Fruit fly (Drosophila melanogaster) whole organism, embryonic: ENCODE results near the gene udt.
A peak's percentile ranks its signal among the peaks of the same experiment; 100 is the strongest.

Experiments
- CG10147 ChIP-seq: fragments of 200-800 bp; sonication (Bioruptor generic); optimal IDR thresholded peaks from 2 replicates; lab custom pipeline; 2019; ENCODE audit warnings: missing biosample characterization, mild to moderate bottlenecking, missing genetic modification characterization, moderate library complexity
- CG10267 ChIP-seq: fragments of 200-800 bp; sonication (Bioruptor generic); optimal IDR thresholded peaks from 2 replicates; lab custom pipeline; 2018; ENCODE audit warnings: missing biosample characterization, mild to moderate bottlenecking, missing genetic modification characterization, moderate library complexity
- CG12659 ChIP-seq: fragments of 200-800 bp; sonication (Bioruptor generic); optimal IDR thresholded peaks from 3 replicates; lab custom pipeline; 2017; ENCODE audit warnings: mild to moderate bottlenecking, missing biosample characterization, missing genetic modification reagents, missing genetic modification characterization
- CG13123 ChIP-seq: fragments of 200-800 bp; sonication (Bioruptor generic); optimal IDR thresholded peaks from 2 replicates; lab custom pipeline; 2016; ENCODE audit warnings: missing biosample characterization, missing genetic modification characterization
- CG13775 ChIP-seq: fragments of 200-800 bp; sonication (Bioruptor generic); optimal IDR thresholded peaks from 3 replicates; lab custom pipeline; 2017; ENCODE audit warnings: missing biosample characterization, mild to moderate bottlenecking, missing genetic modification characterization
- CG15479 ChIP-seq: fragments of 200-800 bp; sonication (Bioruptor generic); optimal IDR thresholded peaks from 3 replicates; lab custom pipeline; 2019; ENCODE audit warnings: missing biosample characterization, mild to moderate bottlenecking, missing genetic modification characterization, moderate library complexity
- CG15514 ChIP-seq: fragments of 200-800 bp; sonication (Bioruptor generic); optimal IDR thresholded peaks from 3 replicates; lab custom pipeline; 2017; ENCODE audit warnings: missing biosample characterization, missing genetic modification characterization, mild to moderate bottlenecking, moderate library complexity, missing genetic modification reagents
- CG1647 ChIP-seq: fragments of 200-800 bp; sonication (Bioruptor generic); optimal IDR thresholded peaks from 3 replicates; lab custom pipeline; 2016; ENCODE audit warnings: missing biosample characterization, missing genetic modification characterization
- CG18764 ChIP-seq: fragments of 200-800 bp; sonication (Bioruptor generic); optimal IDR thresholded peaks from 3 replicates; lab custom pipeline; 2016; ENCODE audit warnings: missing biosample characterization, missing genetic modification characterization
- CG2116 ChIP-seq: fragments of 200-800 bp; sonication (Bioruptor generic); optimal IDR thresholded peaks from 3 replicates; lab custom pipeline; 2018; ENCODE audit warnings: missing biosample characterization, mild to moderate bottlenecking, missing genetic modification characterization
- CG2712 ChIP-seq: fragments of 200-800 bp; optimal IDR thresholded peaks from 3 replicates; lab custom pipeline; 2019; ENCODE audit warnings: missing biosample characterization, mild to moderate bottlenecking, missing genetic modification characterization, moderate library complexity
- CG30403 ChIP-seq: fragments of 200-800 bp; sonication (Bioruptor generic); optimal IDR thresholded peaks from 3 replicates; lab custom pipeline; 2016; ENCODE audit warnings: missing biosample characterization, missing genetic modification characterization
- CG34376 ChIP-seq: fragments of 200-800 bp; sonication (Bioruptor generic); optimal IDR thresholded peaks from 2 replicates; lab custom pipeline; 2018; ENCODE audit warnings: missing biosample characterization, mild to moderate bottlenecking, missing genetic modification characterization
- CG4820 ChIP-seq: fragments of 200-800 bp; sonication (Bioruptor generic); optimal IDR thresholded peaks from 3 replicates; lab custom pipeline; 2016; ENCODE audit warnings: missing biosample characterization, missing genetic modification characterization
- CG8388 ChIP-seq: fragments of 200-800 bp; sonication (Bioruptor generic); optimal IDR thresholded peaks from 2 replicates; lab custom pipeline; 2019; ENCODE audit warnings: missing biosample characterization, mild to moderate bottlenecking, missing genetic modification characterization, moderate library complexity
- CG9876 ChIP-seq: fragments of 200-800 bp; sonication (Bioruptor generic); optimal IDR thresholded peaks from 2 replicates; lab custom pipeline; 2016; ENCODE audit warnings: missing biosample characterization, missing genetic modification characterization
- Dad ChIP-seq: fragments of 200-800 bp; sonication (Bioruptor generic); optimal IDR thresholded peaks from 3 replicates; lab custom pipeline; 2016; ENCODE audit warnings: missing biosample characterization, missing genetic modification characterization
- Deaf1 ChIP-seq: fragments of 200-800 bp; optimal IDR thresholded peaks from 3 replicates; lab custom pipeline; 2019; ENCODE audit warnings: missing biosample characterization, mild to moderate bottlenecking, missing genetic modification characterization, moderate library complexity
- Dfd ChIP-seq, 2 experiments: fragments of >200 bp; optimal IDR thresholded peaks; 2 replicates each; lab custom pipeline; 2017; ENCODE audit warnings: missing biosample characterization in 2 of 2, missing genetic modification characterization in 2 of 2
- Dp ChIP-seq: fragments of 200-800 bp; sonication (Bioruptor generic); optimal IDR thresholded peaks from 2 replicates; lab custom pipeline; 2018; ENCODE audit warnings: missing biosample characterization, mild to moderate bottlenecking, missing genetic modification characterization, moderate library complexity
- Fer2 ChIP-seq: fragments of 200-800 bp; sonication (Bioruptor generic); optimal IDR thresholded peaks from 2 replicates; lab custom pipeline; 2018; ENCODE audit warnings: missing biosample characterization, mild to moderate bottlenecking, missing genetic modification characterization, moderate library complexity
- Hey ChIP-seq: fragments of 200-800 bp; sonication (Bioruptor generic); optimal IDR thresholded peaks from 3 replicates; lab custom pipeline; 2018; ENCODE audit warnings: missing biosample characterization, mild to moderate bottlenecking, missing genetic modification characterization
- Med ChIP-seq: fragments of 200-800 bp; sonication (Bioruptor generic); peaks from one replicate; lab custom pipeline; 2016; ENCODE audit warnings: missing biosample characterization, missing genetic modification characterization, mild to moderate bottlenecking, inconsistent platforms, moderate library complexity
- Myb ChIP-seq: fragments of 200-800 bp; sonication (Bioruptor generic); optimal IDR thresholded peaks from 2 replicates; lab custom pipeline; 2016; ENCODE audit warnings: missing biosample characterization, missing genetic modification characterization
- Nf-YB ChIP-seq: fragments of 200-800 bp; sonication (Bioruptor generic); optimal IDR thresholded peaks from 3 replicates; lab custom pipeline; 2019; ENCODE audit warnings: missing biosample characterization, mild to moderate bottlenecking, missing genetic modification characterization, moderate library complexity
- Opbp ChIP-seq: fragments of 200-800 bp; sonication (Bioruptor generic); IDR thresholded peaks from 3 replicates; pipeline ENCODE4 v1.3.6; 2022; ENCODE audit warnings: missing biosample characterization, missing genetic modification characterization; ENCODE audit not compliant: partially characterized antibody
- Ptx1 ChIP-seq: fragments of 200-800 bp; sonication (Bioruptor generic); IDR thresholded peaks from 2 replicates; pipeline ENCODE4 v1.3.6; 2022; ENCODE audit warnings: missing biosample characterization, missing genetic modification characterization
- Ravus ChIP-seq: fragments of 200-800 bp; sonication (Bioruptor generic); IDR thresholded peaks from 2 replicates; pipeline ENCODE4 v1.3.6; 2022; ENCODE audit warnings: missing biosample characterization, missing genetic modification characterization
- Sox100B ChIP-seq: fragments of 200-800 bp; sonication (Bioruptor generic); optimal IDR thresholded peaks from 3 replicates; lab custom pipeline; 2018; ENCODE audit warnings: missing biosample characterization, mild to moderate bottlenecking, missing genetic modification characterization
- Vsx1 ChIP-seq: fragments of 200-800 bp; sonication (Bioruptor generic); optimal IDR thresholded peaks from 2 replicates; lab custom pipeline; 2017; ENCODE audit warnings: missing biosample characterization, mild to moderate bottlenecking, missing genetic modification characterization, missing genetic modification reagents
- bsh ChIP-seq, 2 experiments: fragments of 200-800 bp; sonication (Bioruptor generic); optimal IDR thresholded peaks; 2 replicates each; lab custom pipeline; 2017 to 2018; ENCODE audit warnings: mild to moderate bottlenecking in 2 of 2, missing biosample characterization in 2 of 2, missing genetic modification characterization in 2 of 2, moderate library complexity in 1 of 2
- corto ChIP-seq: fragments of 200-800 bp; sonication (Bioruptor generic); optimal IDR thresholded peaks from 2 replicates; lab custom pipeline; 2016; ENCODE audit warnings: missing biosample characterization, mild to moderate bottlenecking, missing genetic modification characterization, moderate library complexity
- crc ChIP-seq: fragments of 200-800 bp; sonication (Bioruptor generic); optimal IDR thresholded peaks from 2 replicates; lab custom pipeline; 2016; ENCODE audit warnings: missing biosample characterization, missing genetic modification characterization
- crp ChIP-seq, 2 experiments: fragments of 200-800 bp; sonication (Bioruptor generic); optimal IDR thresholded peaks; 2 replicates in 1 of 2; 3 replicates in 1 of 2; lab custom pipeline; 2017; ENCODE audit warnings: missing biosample characterization in 2 of 2, missing genetic modification characterization in 2 of 2, mild to moderate bottlenecking in 1 of 2, moderate library complexity in 1 of 2
- da ChIP-seq: fragments of 200-800 bp; sonication (Bioruptor generic); optimal IDR thresholded peaks from 2 replicates; lab custom pipeline; 2016; ENCODE audit warnings: missing biosample characterization, missing genetic modification characterization
- emc ChIP-seq: fragments of 200-800 bp; sonication (Bioruptor generic); optimal IDR thresholded peaks from 2 replicates; lab custom pipeline; 2016; ENCODE audit warnings: missing biosample characterization, missing genetic modification characterization
- ems ChIP-seq: fragments of 200-800 bp; sonication (Bioruptor generic); optimal IDR thresholded peaks from 3 replicates; lab custom pipeline; 2016; ENCODE audit warnings: missing biosample characterization, missing genetic modification characterization
- fd64A ChIP-seq: fragments of 200-800 bp; sonication (Bioruptor generic); optimal IDR thresholded peaks from 3 replicates; lab custom pipeline; 2018; ENCODE audit warnings: missing biosample characterization, mild to moderate bottlenecking, missing genetic modification characterization
- gsb ChIP-seq: fragments of 200-800 bp; sonication (Bioruptor generic); IDR thresholded peaks from 2 replicates; pipeline ENCODE4 v1.3.6; 2022; ENCODE audit warnings: missing biosample characterization, missing genetic modification characterization
- gsb-n ChIP-seq: fragments of 200-800 bp; sonication (Bioruptor generic); optimal IDR thresholded peaks from 3 replicates; lab custom pipeline; 2018; ENCODE audit warnings: missing biosample characterization, mild to moderate bottlenecking, missing genetic modification characterization
- hbn ChIP-seq: fragments of 200-800 bp; sonication (Bioruptor generic); IDR thresholded peaks from 2 replicates; pipeline ENCODE4 v1.3.6; 2022; ENCODE audit warnings: missing biosample characterization, missing genetic modification characterization; ENCODE audit not compliant: partially characterized antibody
- nmo ChIP-seq: fragments of 200-800 bp; sonication (Bioruptor generic); optimal IDR thresholded peaks from 2 replicates; lab custom pipeline; 2018; ENCODE audit warnings: missing biosample characterization, mild to moderate bottlenecking, missing genetic modification characterization, moderate library complexity
- org-1 ChIP-seq: fragments of 200-800 bp; sonication (Bioruptor generic); optimal IDR thresholded peaks from 2 replicates; lab custom pipeline; 2017; ENCODE audit warnings: missing biosample characterization, missing genetic modification characterization
- sc ChIP-seq, 3 experiments: fragments of >200 bp in 2 of 3; fragments of 200-800 bp in 1 of 3; sonication (Bioruptor generic) in 1 of 3; optimal IDR thresholded peaks; 2 replicates in 2 of 3; 3 replicates in 1 of 3; lab custom pipeline; 2017; ENCODE audit warnings: mild to moderate bottlenecking in 1 of 3, missing biosample characterization in 1 of 3, missing genetic modification characterization in 1 of 3, missing genetic modification reagents in 1 of 3
- toy ChIP-seq: fragments of 200-800 bp; sonication (Bioruptor generic); IDR thresholded peaks from 2 replicates; pipeline ENCODE4 v1.3.6; 2022; ENCODE audit warnings: missing biosample characterization, missing genetic modification characterization
- wor ChIP-seq: fragments of 200-800 bp; sonication (Bioruptor generic); IDR thresholded peaks from 2 replicates; pipeline ENCODE4 v1.3.6; 2022; ENCODE audit warnings: missing biosample characterization, missing genetic modification characterization
- zfh1 ChIP-seq: fragments of 200-800 bp; sonication (Bioruptor generic); IDR thresholded peaks from 3 replicates; pipeline ENCODE4 v1.3.6; 2022; ENCODE audit warnings: missing biosample characterization, missing genetic modification characterization

Gene udt

dm6 chr3R:23782456-23783402, 19.7 kb upstream of the udt start (continued):
- TF ChIP-seq CG2712 (tag; lab: Kevin White, UChicago) (peak; percentile 96), Ptx1 (GFP tag; lab: Robert Waterston, UW) (peak; percentile 90), CG9876 (no peak), hbn (GFP tag; lab: Robert Waterston, UW) (no peak), org-1 (GFP tag; lab: Kevin White, UChicago) (peak; percentile 78), gsb (no peak), Myb (GFP tag; lab: Kevin White, UChicago) (peak; percentile 42), CG10147 (peak; percentile 1), CG8388 (GFP tag; lab: Kevin White, UChicago) (peak; percentile 97), zfh1 (GFP tag; lab: Robert Waterston, UW) (peak; percentile 95), CG15514 (GFP tag; lab: Kevin White, UChicago) (peak; percentile 74), CG34376 (GFP tag; lab: Kevin White, UChicago) (peak; percentile 87), CG13123 (GFP tag; lab: Kevin White, UChicago) (peak; percentile 77), Dad (GFP tag; lab: Kevin White, UChicago) (peak; percentile 36), sc (optimal IDR thresholded peaks at IDR 0.05; lab: Kevin White, UChicago) (no peak), sc (GFP tag; optimal IDR thresholded peaks at IDR 0.05; lab: Kevin White, UChicago) (peak; percentile 91), Vsx1 (GFP tag; lab: Kevin White, UChicago) (peak; percentile 66), ems (GFP tag; lab: Kevin White, UChicago) (peak; percentile 73), CG13775 (GFP tag; lab: Kevin White, UChicago) (peak; percentile 88), CG15479 (GFP tag; lab: Kevin White, UChicago) (peak; percentile 96), CG4820 (GFP tag; lab: Kevin White, UChicago) (peak; percentile 91), corto (GFP tag; lab: Kevin White, UChicago) (peak; percentile 85), Opbp (no peak), Med (GFP tag; lab: Kevin White, UChicago) (peak; percentile 91), Ravus (GFP tag; lab: Robert Waterston, UW) (no peak; the same call in 1 of the 2 replicates), fd64A (GFP tag; lab: Kevin White, UChicago) (peak; percentile 55), CG1647 (GFP tag; lab: Kevin White, UChicago) (peak; percentile 77), crc (GFP tag; lab: Kevin White, UChicago) (peak; percentile 47), bsh (GFP tag; optimal IDR thresholded peaks at IDR 0.05; lab: Kevin White, UChicago) (peak; percentile 88 to 97), gsb-n (tag; lab: Kevin White, UChicago) (peak; percentile 95), CG10267 (tag; lab: Kevin White, UChicago) (peak; percentile 92), wor (GFP tag; lab: Robert Waterston, UW) (peak; percentile 73), Dp (GFP tag; lab: Kevin White, UChicago) (no peak), CG30403 (GFP tag; lab: Kevin White, UChicago) (peak; percentile 92), nmo (GFP tag; lab: Kevin White, UChicago) (peak; percentile 95), CG12659 (GFP tag; lab: Kevin White, UChicago) (peak; percentile 75), Nf-YB (GFP tag; lab: Kevin White, UChicago) (peak; percentile 64), da (peak; percentile 23), emc (peak; percentile 8), CG18764 (GFP tag; lab: Kevin White, UChicago) (peak; percentile 77), toy (GFP tag; lab: Robert Waterston, UW) (no peak), Dfd (GFP tag; optimal IDR thresholded peaks at IDR 0.05; lab: Kevin White, UChicago) (no peak), Sox100B (GFP tag; lab: Kevin White, UChicago) (peak; percentile 87), crp (GFP tag; optimal IDR thresholded peaks at IDR 0.05; lab: Kevin White, UChicago) (peak in 1 of 2 experiments; percentile 51), Deaf1 (peak; percentile 56), Hey (tag; lab: Kevin White, UChicago) (peak; percentile 85), Fer2 (tag; lab: Kevin White, UChicago) (no peak), CG2116 (GFP tag; lab: Kevin White, UChicago) (peak; percentile 49)
